Worm (Caenorhabditis elegans) whole organism, early embryonic: ENCODE results near the gene sre-33.

Experiments
- B0310.2 ChIP-seq: sonication (generic microtip); optimal IDR thresholded peaks from 2 replicates; lab custom pipeline; 2016; ENCODE audit warnings: mild to moderate bottlenecking, missing genetic modification characterization, missing compliant biosample characterization
- F13C5.2 ChIP-seq: sonication (generic microtip); optimal IDR thresholded peaks from 2 replicates; lab custom pipeline; 2017; ENCODE audit warnings: mild to moderate bottlenecking, missing genetic modification characterization, inconsistent platforms, missing compliant biosample characterization
- aly-1 ChIP-seq: sonication (generic microtip); optimal IDR thresholded peaks from 2 replicates; lab custom pipeline; 2016; ENCODE audit warnings: missing genetic modification characterization, missing compliant biosample characterization
- ama-1 ChIP-seq: fragments of 150-350 bp; optimal IDR thresholded peaks from 2 replicates; lab custom pipeline; 2014
- ceh-13 ChIP-seq: fragments of 200-800 bp; sonication (Bioruptor generic); optimal IDR thresholded peaks from 2 replicates; lab custom pipeline; 2018; ENCODE audit warnings: mild to moderate bottlenecking, missing genetic modification characterization, missing compliant biosample characterization
- ceh-36 ChIP-seq: sonication (generic microtip); optimal IDR thresholded peaks from 2 replicates; lab custom pipeline; 2016; ENCODE audit warnings: missing genetic modification characterization, inconsistent platforms, missing compliant biosample characterization
- ets-7 ChIP-seq: sonication (generic microtip); optimal IDR thresholded peaks from 2 replicates; lab custom pipeline; 2016; ENCODE audit warnings: missing genotype, missing genetic modification characterization, missing compliant biosample characterization
- flt-1 ChIP-seq: fragments of 200-800 bp; sonication (Bioruptor generic); IDR thresholded peaks from 2 replicates; pipeline ENCODE4 v1.3.6; 2022; ENCODE audit warnings: missing genetic modification characterization, missing compliant biosample characterization
- hmbx-1 ChIP-seq: sonication (generic microtip); optimal IDR thresholded peaks from 2 replicates; lab custom pipeline; 2016; ENCODE audit warnings: mild to moderate bottlenecking, missing genetic modification characterization, missing compliant biosample characterization
- hmg-4 ChIP-seq: fragments of 200-800 bp; sonication (Bioruptor generic); optimal IDR thresholded peaks from 2 replicates; lab custom pipeline; 2018; ENCODE audit warnings: mild to moderate bottlenecking, missing genetic modification characterization, missing compliant biosample characterization
- hnd-1 ChIP-seq: sonication (generic microtip); optimal IDR thresholded peaks from 2 replicates; lab custom pipeline; 2016; ENCODE audit warnings: missing genetic modification characterization, missing compliant biosample characterization
- pes-1 ChIP-seq: fragments of 200-800 bp; sonication (Bioruptor generic); IDR thresholded peaks from 2 replicates; pipeline ENCODE4 v1.3.6; 2022; ENCODE audit warnings: missing genetic modification reagents, missing genetic modification characterization, missing compliant biosample characterization
- scrt-1 ChIP-seq: fragments of 200-800 bp; sonication (Bioruptor generic); IDR thresholded peaks from 2 replicates; pipeline ENCODE4 v1.3.6; 2022; ENCODE audit warnings: missing genetic modification characterization, missing compliant biosample characterization
- sea-1 ChIP-seq: fragments of 200-800 bp; sonication (Bioruptor generic); conservative IDR thresholded peaks from 2 replicates; pipeline ENCODE4 v1.3.6; 2022; ENCODE audit warnings: missing genetic modification characterization, missing compliant biosample characterization
- tbx-11 ChIP-seq: fragments of 200-800 bp; sonication (Bioruptor generic); IDR thresholded peaks from 2 replicates; pipeline ENCODE4 v1.3.6; 2022; ENCODE audit warnings: missing genetic modification characterization, missing compliant biosample characterization
- tbx-37 ChIP-seq: fragments of 200-800 bp; sonication (Bioruptor generic); conservative IDR thresholded peaks from 2 replicates; pipeline ENCODE4 v1.3.6; 2022; ENCODE audit warnings: missing genetic modification reagents, missing genetic modification characterization, missing compliant biosample characterization
- tra-4 ChIP-seq: sonication (generic microtip); optimal IDR thresholded peaks from 2 replicates; lab custom pipeline; 2017; ENCODE audit warnings: missing genetic modification characterization, missing compliant biosample characterization

sre-33 gene

DNA sequence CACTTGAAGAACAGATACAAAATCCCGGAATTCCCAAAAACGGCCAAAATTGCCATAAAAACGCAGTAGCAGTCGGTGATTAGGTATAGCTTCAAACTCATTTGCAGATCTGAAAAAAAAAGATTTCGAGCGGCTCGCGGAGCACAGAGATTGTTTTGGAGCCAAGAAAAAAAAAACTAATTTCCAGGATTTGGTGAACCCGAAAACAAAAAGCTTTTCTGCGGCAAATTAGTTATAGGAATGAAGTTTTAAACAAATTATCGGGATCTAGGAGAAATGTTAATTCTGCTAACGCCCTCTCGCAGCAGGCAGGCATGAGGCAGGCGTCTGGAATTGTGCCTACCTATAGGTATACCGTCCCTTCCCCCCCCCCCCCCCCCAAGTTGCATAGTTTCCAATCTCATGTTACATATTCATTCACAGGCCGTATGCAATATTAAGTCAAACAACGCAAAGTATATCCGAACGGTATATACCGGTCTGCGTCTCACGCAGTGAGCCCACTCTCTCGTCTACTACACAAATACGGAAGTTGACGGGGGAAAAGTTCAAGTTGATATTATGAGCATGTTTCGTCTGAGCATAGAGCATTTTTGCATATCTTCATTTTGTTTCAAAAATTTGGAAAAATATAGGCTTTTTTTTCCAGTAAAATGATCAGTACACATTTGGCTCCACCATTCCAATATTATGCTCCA lies 8.3 kb upstream of the sre-33 start, which contains the start of the genes W05H5.1 and pitr-6:
TSS of gene W05H5.1 (minus strand) at position 101 of the 698 bp plus-strand sequence.
TSS of gene pitr-6 (plus strand) at position 648 of the 698 bp plus-strand sequence.
- TF ChIP-seq B0310.2 (no peak), ets-7 (tag; lab: Kevin White, UChicago) (no peak), hnd-1 (tag; lab: Kevin White, UChicago) (no peak), tbx-37 (no peak), flt-1 (no peak), ceh-13 (GFP tag; lab: Kevin White, UChicago) (no peak), hmg-4 (GFP tag; lab: Kevin White, UChicago) (no peak)

- no peak for TF ChIP-seq tbx-11
Measured at ce11 chrII:12448241-12448640, 4.9 kb upstream of the sre-33 start, which contains the start of gene srh-27. Gene srh-27 (plus strand): TSS chrII:12448541.

- TF ChIP-seq hnd-1 (tag; lab: Kevin White, UChicago) (no peak), ceh-36 (tag; lab: Kevin White, UChicago) (no peak), scrt-1 (GFP tag; lab: Robert Waterston, UW) (no peak), ama-1 (lab: Kevin White, UChicago) (no peak), tbx-11 (no peak), aly-1 (tag; lab: Kevin White, UChicago) (no peak), tbx-37 (no peak), ets-7 (tag; lab: Kevin White, UChicago) (no peak), tra-4 (tag; lab: Kevin White, UChicago) (no peak), pes-1 (GFP tag; lab: Robert Waterston, UW) (no peak), sea-1 (GFP tag; lab: Robert Waterston, UW) (no peak), hmbx-1 (no peak), ceh-13 (GFP tag; lab: Kevin White, UChicago) (no peak), F13C5.2 (tag; lab: Kevin White, UChicago) (no peak), hmg-4 (GFP tag; lab: Kevin White, UChicago) (no peak), B0310.2 (no peak), flt-1 (no peak)
Measured at ce11 chrII:12449849-12450248, 3.3 kb upstream of the sre-33 start, which contains the start of gene sre-34. Gene sre-34 (plus strand): TSS chrII:12450149.

DNA sequence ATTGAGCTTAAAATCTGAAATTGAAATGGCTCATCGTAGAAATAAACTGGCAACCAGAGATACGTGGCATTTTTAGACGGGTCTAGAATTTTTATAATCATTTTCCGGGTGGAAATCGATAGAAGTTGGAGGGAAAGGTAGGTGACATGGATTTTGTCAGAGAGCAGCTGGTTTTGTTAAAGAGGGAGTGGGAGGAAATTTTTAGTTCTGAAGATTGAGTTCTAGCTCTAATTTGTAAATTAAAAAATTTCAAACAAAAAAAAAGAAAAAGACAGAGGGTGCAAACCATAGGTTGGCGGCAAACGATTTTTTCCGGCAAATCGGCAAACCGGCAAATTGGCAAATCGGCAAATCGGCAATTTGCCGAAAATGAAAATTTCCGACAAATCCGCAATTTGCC lies 3.5 kb downstream of the sre-33 start, which contains the start of gene sre-32:
TSS of gene sre-32 (minus strand) at position 101 of the 400 bp plus-strand sequence.
- TF ChIP-seq pes-1 (GFP tag; lab: Robert Waterston, UW), result no peak
- no peak for TF ChIP-seq ama-1 (lab: Kevin White, UChicago)

- TF ChIP-seq ama-1 (lab: Kevin White, UChicago) (no peak), tbx-37 (no peak), sea-1 (GFP tag; lab: Robert Waterston, UW) (no peak), aly-1 (tag; lab: Kevin White, UChicago) (no peak), tra-4 (tag; lab: Kevin White, UChicago) (no peak), hnd-1 (tag; lab: Kevin White, UChicago) (no peak), scrt-1 (GFP tag; lab: Robert Waterston, UW) (no peak), tbx-11 (no peak), pes-1 (GFP tag; lab: Robert Waterston, UW) (no peak), B0310.2 (no peak), ceh-13 (GFP tag; lab: Kevin White, UChicago) (no peak), F13C5.2 (tag; lab: Kevin White, UChicago) (no peak), ets-7 (tag; lab: Kevin White, UChicago) (no peak), flt-1 (no peak), hmbx-1 (no peak), hmg-4 (GFP tag; lab: Kevin White, UChicago) (no peak), ceh-36 (tag; lab: Kevin White, UChicago) (no peak)
Measured at ce11 chrII:12457275-12457674, 4.2 kb downstream of the sre-33 start, which contains the start of gene sre-38. Gene sre-38 (plus strand): TSS chrII:12457575.

DNA sequence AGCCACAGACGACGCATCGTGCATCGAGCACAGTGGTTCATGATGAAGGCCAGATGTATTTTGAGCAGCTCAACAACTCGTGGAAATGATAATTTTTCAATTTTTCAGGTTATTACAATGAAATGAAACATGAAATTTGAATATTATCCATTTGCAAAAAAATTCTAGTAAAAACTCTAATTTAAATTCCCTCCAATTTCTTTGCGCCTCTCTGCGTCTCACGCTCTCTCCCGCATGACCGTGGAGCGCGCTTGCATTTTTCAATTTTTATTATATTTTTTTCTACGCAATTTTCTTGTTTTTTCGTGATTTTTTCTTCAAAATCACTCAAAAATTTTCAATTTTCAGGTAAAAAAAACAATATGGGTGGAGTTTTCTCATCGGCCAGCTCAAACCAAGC lies 6.3 kb downstream of the sre-33 start, which contains the start of gene tag-281:
TSS of gene tag-281 (plus strand) at position 340 of the 400 bp plus-strand sequence.
- TF ChIP-seq ceh-13 (GFP tag; lab: Kevin White, UChicago) (no peak), hmbx-1 (no peak), aly-1 (tag; lab: Kevin White, UChicago) (no peak), ets-7 (tag; lab: Kevin White, UChicago) (no peak), flt-1 (peak; percentile 54; the same call in 1 of the 2 replicates), F13C5.2 (tag; lab: Kevin White, UChicago) (no peak), hmg-4 (GFP tag; lab: Kevin White, UChicago) (no peak)

DNA sequence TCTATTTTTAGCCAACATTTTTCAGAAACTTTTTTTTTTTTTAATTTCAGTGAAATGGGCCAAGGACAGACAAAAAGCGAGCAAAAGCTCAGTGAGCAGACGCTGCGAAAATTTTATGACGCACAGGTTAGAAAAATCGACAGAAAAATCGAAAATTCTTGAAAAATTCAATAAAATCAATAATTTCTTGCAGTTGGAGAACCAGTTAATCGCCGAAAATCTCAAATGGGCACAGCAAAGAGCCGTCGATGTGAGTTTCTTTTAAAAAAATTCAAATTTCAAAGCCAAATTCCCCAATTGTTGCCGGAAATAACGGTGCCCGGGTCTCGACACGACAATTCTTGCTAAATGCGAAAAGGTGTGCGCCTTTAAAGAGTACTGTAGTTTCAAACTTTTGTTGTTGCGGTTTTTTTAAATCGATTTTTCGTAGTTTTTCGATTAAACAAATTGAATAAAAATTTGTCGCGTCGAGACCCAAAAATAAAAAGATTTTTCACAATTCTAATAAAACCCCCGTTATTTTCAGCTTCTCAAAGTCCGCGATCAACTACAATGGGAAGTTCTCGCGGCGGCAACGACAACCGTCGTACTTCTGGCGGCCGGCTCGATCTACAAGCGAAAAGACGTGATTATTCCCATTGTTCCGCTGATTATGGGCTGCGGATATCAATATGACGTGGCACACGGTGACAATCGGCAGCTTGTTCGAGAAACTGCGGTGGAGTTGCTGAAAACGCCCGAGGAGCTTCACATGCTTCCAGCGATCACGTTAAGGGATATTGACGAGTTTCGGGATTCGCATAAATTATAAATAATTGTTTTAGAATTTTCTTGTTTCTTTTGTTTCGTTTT lies 7.7 kb downstream of the sre-33 start, which contains the start of gene tag-280:
TSS of gene tag-280 (plus strand) at position 51 of the 852 bp plus-strand sequence.
- TF ChIP-seq tbx-37, result no peak
- no peak for TF ChIP-seq hmg-4 (GFP tag; lab: Kevin White, UChicago)
- no peak for TF ChIP-seq F13C5.2 (tag; lab: Kevin White, UChicago)
- TF ChIP-seq hmbx-1, result no peak
- no peak for TF ChIP-seq ama-1 (lab: Kevin White, UChicago)
- no peak for TF ChIP-seq ets-7 (tag; lab: Kevin White, UChicago)
- no peak for TF ChIP-seq ceh-13 (GFP tag; lab: Kevin White, UChicago)
- no peak for TF ChIP-seq aly-1 (tag; lab: Kevin White, UChicago)
- no peak for TF ChIP-seq sea-1 (GFP tag; lab: Robert Waterston, UW)
- TF ChIP-seq flt-1, result no peak
- TF ChIP-seq tbx-11, result no peak
